Fruit fly (Drosophila melanogaster) whole organism, prepupa: ENCODE results near the gene CG12470.

Experiments
- Blimp-1 ChIP-seq: fragments of 200-800 bp; sonication (Bioruptor generic); optimal IDR thresholded peaks from 3 replicates; lab custom pipeline; 2017; ENCODE audit warnings: missing biosample characterization, missing genetic modification characterization, mild to moderate bottlenecking, moderate library complexity, missing genetic modification reagents
- CG10631 ChIP-seq: fragments of 200-800 bp; sonication (Bioruptor generic); optimal IDR thresholded peaks from 2 replicates; lab custom pipeline; 2016; ENCODE audit warnings: missing biosample characterization, missing genetic modification characterization
- CG10669 ChIP-seq: fragments of 200-800 bp; sonication (Bioruptor generic); optimal IDR thresholded peaks from 3 replicates; lab custom pipeline; 2018; ENCODE audit warnings: missing biosample characterization, mild to moderate bottlenecking, missing genetic modification characterization, moderate library complexity
- CG11294 ChIP-seq: fragments of 200-800 bp; sonication (Bioruptor generic); IDR thresholded peaks from 2 replicates; pipeline ENCODE4 v1.3.6; 2022; ENCODE audit warnings: missing biosample characterization, missing genetic modification characterization
- CG11762 ChIP-seq: fragments of 200-800 bp; sonication (Bioruptor generic); optimal IDR thresholded peaks from 3 replicates; lab custom pipeline; 2016; ENCODE audit warnings: missing biosample characterization, missing genetic modification characterization; ENCODE audit not compliant: insufficient read depth
- CG11902 ChIP-seq: fragments of 200-800 bp; sonication (Bioruptor generic); optimal IDR thresholded peaks from 3 replicates; lab custom pipeline; 2016; ENCODE audit warnings: missing biosample characterization, missing genetic modification characterization
- CG15336 ChIP-seq: fragments of 200-800 bp; sonication (Bioruptor generic); IDR thresholded peaks from 2 replicates; pipeline ENCODE4 v1.3.6; 2022; ENCODE audit warnings: missing biosample characterization, missing genetic modification characterization
- CG1621 ChIP-seq: fragments of 200-800 bp; sonication (Bioruptor generic); optimal IDR thresholded peaks from 3 replicates; lab custom pipeline; 2018; ENCODE audit warnings: missing biosample characterization, mild to moderate bottlenecking, missing genetic modification characterization
- CG16779 ChIP-seq: fragments of 200-800 bp; sonication (Bioruptor generic); optimal IDR thresholded peaks from 3 replicates; lab custom pipeline; 2017; ENCODE audit warnings: missing biosample characterization, mild to moderate bottlenecking, missing genetic modification characterization
- CG3032 ChIP-seq: fragments of 200-800 bp; optimal IDR thresholded peaks from 2 replicates; lab custom pipeline; 2019; ENCODE audit warnings: missing biosample characterization, mild to moderate bottlenecking, missing genetic modification characterization, moderate library complexity
- CG31627 ChIP-seq: fragments of 200-800 bp; sonication (Bioruptor generic); optimal IDR thresholded peaks from 3 replicates; lab custom pipeline; 2016; ENCODE audit warnings: missing biosample characterization, missing genetic modification characterization
- CG34406 ChIP-seq: fragments of 200-800 bp; sonication (Bioruptor generic); optimal IDR thresholded peaks from 3 replicates; lab custom pipeline; 2016; ENCODE audit warnings: missing biosample characterization, missing genetic modification characterization
- CG3919 ChIP-seq: fragments of 200-800 bp; sonication (Bioruptor generic); optimal IDR thresholded peaks from 3 replicates; lab custom pipeline; 2016; ENCODE audit warnings: missing biosample characterization, missing genetic modification characterization
- CG4318 ChIP-seq: fragments of 200-800 bp; sonication (Bioruptor generic); optimal IDR thresholded peaks from 3 replicates; lab custom pipeline; 2017; ENCODE audit warnings: missing biosample characterization, mild to moderate bottlenecking, missing genetic modification characterization
- CG6163 ChIP-seq: fragments of 200-800 bp; sonication (Bioruptor generic); IDR thresholded peaks from 3 replicates; pipeline ENCODE4 v1.3.6; 2022; ENCODE audit warnings: missing biosample characterization, missing genetic modification characterization
- CG6792 ChIP-seq: fragments of 200-800 bp; sonication (Bioruptor generic); optimal IDR thresholded peaks from 3 replicates; lab custom pipeline; 2016; ENCODE audit warnings: missing biosample characterization, missing genetic modification characterization
- CG7368 ChIP-seq: fragments of 200-800 bp; sonication (Bioruptor generic); optimal IDR thresholded peaks from 3 replicates; lab custom pipeline; 2016; ENCODE audit warnings: missing biosample characterization, missing genetic modification characterization
- CG8319 ChIP-seq: fragments of 200-800 bp; sonication (Bioruptor generic); optimal IDR thresholded peaks from 3 replicates; lab custom pipeline; 2016; ENCODE audit warnings: missing biosample characterization, missing genetic modification characterization
- CG9139 ChIP-seq: fragments of 200-800 bp; sonication (Bioruptor generic); optimal IDR thresholded peaks from 3 replicates; lab custom pipeline; 2017; ENCODE audit warnings: missing biosample characterization, mild to moderate bottlenecking, missing genetic modification characterization
- Eip75B ChIP-seq: fragments of 200-800 bp; sonication (Bioruptor generic); optimal IDR thresholded peaks from 3 replicates; lab custom pipeline; 2016; ENCODE audit warnings: missing biosample characterization, missing genetic modification characterization
- Ets21C ChIP-seq: fragments of 200-800 bp; sonication (Bioruptor generic); optimal IDR thresholded peaks from 3 replicates; lab custom pipeline; 2016; ENCODE audit warnings: missing biosample characterization, missing genetic modification characterization
- Ets96B ChIP-seq: fragments of 200-800 bp; optimal IDR thresholded peaks from 2 replicates; lab custom pipeline; 2019; ENCODE audit warnings: missing biosample characterization, mild to moderate bottlenecking, missing genetic modification characterization, moderate library complexity
- Gug ChIP-seq: fragments of 200-800 bp; sonication (Bioruptor generic); IDR thresholded peaks from 2 replicates; pipeline ENCODE4 v1.3.6; 2022; ENCODE audit warnings: missing biosample characterization, missing genetic modification characterization
- Hr38 ChIP-seq: sonication (Bioruptor generic); optimal IDR thresholded peaks from 2 replicates; lab custom pipeline; 2016; ENCODE audit warnings: missing biosample characterization, missing genetic modification characterization
- Hr39 ChIP-seq: fragments of 200-800 bp; sonication (Bioruptor generic); optimal IDR thresholded peaks from 2 replicates; lab custom pipeline; 2016; ENCODE audit warnings: missing biosample characterization, missing genetic modification characterization
- Hr4 ChIP-seq: fragments of 200-800 bp; sonication (Bioruptor generic); optimal IDR thresholded peaks from 3 replicates; lab custom pipeline; 2016; ENCODE audit warnings: missing biosample characterization, missing genetic modification characterization
- Lpt ChIP-seq: fragments of 200-800 bp; sonication (Bioruptor generic); optimal IDR thresholded peaks from 3 replicates; lab custom pipeline; 2016; ENCODE audit warnings: missing biosample characterization, missing genetic modification characterization
- Met ChIP-seq: fragments of 200-800 bp; sonication (Bioruptor generic); optimal IDR thresholded peaks from 3 replicates; lab custom pipeline; 2016; ENCODE audit warnings: missing biosample characterization, missing genetic modification characterization
- OdsH ChIP-seq: fragments of 200-800 bp; sonication (Bioruptor generic); optimal IDR thresholded peaks from 3 replicates; lab custom pipeline; 2016; ENCODE audit warnings: missing biosample characterization, missing genetic modification characterization
- Sox14 ChIP-seq: fragments of 200-800 bp; sonication (Bioruptor generic); optimal IDR thresholded peaks from 3 replicates; lab custom pipeline; 2016; ENCODE audit warnings: missing biosample characterization, missing genetic modification characterization
- Sox15 ChIP-seq: fragments of 200-800 bp; sonication (Bioruptor generic); optimal IDR thresholded peaks from 3 replicates; lab custom pipeline; 2016; ENCODE audit warnings: missing biosample characterization, missing genetic modification characterization
- achi ChIP-seq: fragments of 200-800 bp; sonication (Bioruptor generic); optimal IDR thresholded peaks from 3 replicates; lab custom pipeline; 2016; ENCODE audit warnings: missing biosample characterization, missing genetic modification characterization
- acj6 ChIP-seq: fragments of 200-800 bp; sonication (Bioruptor generic); optimal IDR thresholded peaks from 3 replicates; lab custom pipeline; 2016; ENCODE audit warnings: missing biosample characterization, missing genetic modification characterization
- cyc ChIP-seq: fragments of 200-800 bp; sonication (Bioruptor generic); optimal IDR thresholded peaks from 3 replicates; lab custom pipeline; 2016; ENCODE audit warnings: missing biosample characterization, missing genetic modification characterization
- dsx ChIP-seq: fragments of 200-800 bp; optimal IDR thresholded peaks from 3 replicates; lab custom pipeline; 2019; ENCODE audit warnings: missing biosample characterization, mild to moderate bottlenecking, missing genetic modification characterization, moderate library complexity; ENCODE audit not compliant: poor library complexity, severe bottlenecking
- eg ChIP-seq: fragments of 200-800 bp; sonication (Bioruptor generic); IDR thresholded peaks from 3 replicates; pipeline ENCODE4 v1.3.6; 2022; ENCODE audit warnings: missing biosample characterization, missing genetic modification characterization
- esn ChIP-seq: fragments of 200-800 bp; sonication (Bioruptor generic); optimal IDR thresholded peaks from 2 replicates; lab custom pipeline; 2016; ENCODE audit warnings: missing biosample characterization, mild to moderate bottlenecking, missing genetic modification characterization, moderate library complexity
- fd59A ChIP-seq: fragments of 200-800 bp; sonication (Bioruptor generic); optimal IDR thresholded peaks from 2 replicates; lab custom pipeline; 2017; ENCODE audit warnings: missing biosample characterization, mild to moderate bottlenecking, missing genetic modification characterization, missing genetic modification reagents
- fd85E ChIP-seq: fragments of 200-800 bp; sonication (Bioruptor generic); optimal IDR thresholded peaks from 3 replicates; lab custom pipeline; 2016; ENCODE audit warnings: missing biosample characterization, missing genetic modification characterization
- fkh ChIP-seq: fragments of 200-800 bp; sonication (Bioruptor generic); optimal IDR thresholded peaks from 3 replicates; lab custom pipeline; 2017; ENCODE audit warnings: missing biosample characterization, mild to moderate bottlenecking, missing genetic modification characterization, moderate library complexity
- net ChIP-seq: fragments of 200-800 bp; sonication (Bioruptor generic); optimal IDR thresholded peaks from 3 replicates; lab custom pipeline; 2016; ENCODE audit warnings: missing biosample characterization, missing genetic modification characterization
- salr ChIP-seq, 2 experiments: fragments of 200-800 bp; sonication (Bioruptor generic); optimal IDR thresholded peaks; 3 replicates each; lab custom pipeline; 2016 to 2018; ENCODE audit warnings: missing biosample characterization in 2 of 2, missing genetic modification characterization in 2 of 2, mild to moderate bottlenecking in 1 of 2
- spab ChIP-seq: fragments of 200-800 bp; sonication (Bioruptor generic); optimal IDR thresholded peaks from 2 replicates; lab custom pipeline; 2017; ENCODE audit warnings: missing biosample characterization, mild to moderate bottlenecking, missing genetic modification characterization, missing genetic modification reagents
- ss ChIP-seq, 2 experiments: fragments of 200-800 bp; sonication (Bioruptor generic); optimal IDR thresholded peaks; 2 replicates in 1 of 2; 3 replicates in 1 of 2; lab custom pipeline; 2017 to 2018; ENCODE audit warnings: mild to moderate bottlenecking in 2 of 2, missing biosample characterization in 2 of 2, missing genetic modification characterization in 2 of 2, moderate library complexity in 1 of 2
- topi ChIP-seq: fragments of 200-800 bp; sonication (Bioruptor generic); optimal IDR thresholded peaks from 3 replicates; lab custom pipeline; 2016; ENCODE audit warnings: missing biosample characterization, missing genetic modification characterization
- vri ChIP-seq: fragments of 200-800 bp; sonication (Bioruptor generic); optimal IDR thresholded peaks from 3 replicates; lab custom pipeline; 2016; ENCODE audit warnings: missing biosample characterization, mild to moderate bottlenecking, missing genetic modification characterization

Gene CG12470

DNA sequence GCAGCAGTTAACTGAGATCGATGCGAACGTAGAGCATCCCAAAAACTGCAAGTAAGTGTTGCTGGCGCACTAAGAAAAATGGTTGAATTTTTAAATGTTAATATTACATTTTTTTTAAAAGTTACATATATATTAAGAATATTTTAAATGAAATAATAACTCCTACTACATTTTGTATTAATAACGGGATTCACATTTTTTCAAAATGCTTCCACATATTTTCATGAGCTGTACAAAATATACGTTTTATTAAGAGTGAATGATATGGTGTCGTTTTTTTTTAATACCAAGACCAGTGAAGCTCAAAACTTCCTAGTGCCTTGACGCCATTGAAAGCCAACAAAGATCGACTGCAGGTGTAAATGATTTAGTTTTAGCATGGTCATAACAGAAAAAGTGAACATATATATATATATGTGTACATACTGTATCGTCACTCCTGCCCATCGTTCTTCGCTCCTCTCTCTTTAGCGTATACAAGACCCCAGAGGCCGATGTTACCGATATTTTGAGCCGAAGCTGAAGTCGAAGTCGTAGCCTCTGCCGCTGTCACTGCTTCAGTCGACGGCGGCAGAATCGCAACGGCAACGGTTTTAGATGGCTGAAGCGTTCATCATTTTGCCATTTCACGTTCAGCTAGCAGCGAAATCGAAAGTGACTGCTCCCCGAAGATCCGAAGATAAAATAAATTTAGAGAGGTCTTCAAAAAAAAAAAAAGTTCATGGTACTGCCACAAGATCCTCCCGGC is 35.1 kb downstream of the CG12470 start (continued):
- TF ChIP-seq Ets96B (tag; lab: Kevin White, UChicago) (peak; percentile 58), fkh (GFP tag; lab: Kevin White, UChicago) (no peak), achi (GFP tag; lab: Kevin White, UChicago) (peak; percentile 60), fd59A (GFP tag; lab: Kevin White, UChicago) (no peak), CG10669 (GFP tag; lab: Kevin White, UChicago) (peak; percentile 64), fd85E (GFP tag; lab: Kevin White, UChicago) (no peak), Eip75B (GFP tag; lab: Kevin White, UChicago) (no peak), CG3032 (tag; lab: Kevin White, UChicago) (peak; percentile 65), Hr39 (GFP tag; lab: Kevin White, UChicago) (no peak), CG10631 (GFP tag; lab: Kevin White, UChicago) (peak; percentile 73), vri (GFP tag; lab: Kevin White, UChicago) (peak; percentile 1), CG34406 (GFP tag; lab: Kevin White, UChicago) (peak; percentile 76), CG4318 (GFP tag; lab: Kevin White, UChicago) (no peak), CG6792 (GFP tag; lab: Kevin White, UChicago) (peak; percentile 63), cyc (GFP tag; lab: Kevin White, UChicago) (peak; percentile 17), Hr38 (GFP tag; lab: Kevin White, UChicago) (no peak)

- TF ChIP-seq CG15336 (GFP tag; lab: Robert Waterston, UW) (peak; percentile 95), fkh (GFP tag; lab: Kevin White, UChicago) (no peak), cyc (GFP tag; lab: Kevin White, UChicago) (peak; percentile 51), CG11762 (GFP tag; lab: Kevin White, UChicago) (peak; percentile 76), CG6792 (GFP tag; lab: Kevin White, UChicago) (peak; percentile 66), CG10669 (GFP tag; lab: Kevin White, UChicago) (peak; percentile 88), CG3919 (GFP tag; lab: Kevin White, UChicago) (peak; percentile 84), salr (GFP tag; optimal IDR thresholded peaks at IDR 0.05; lab: Kevin White, UChicago) (peak; percentile 71 to 74), ss (GFP tag; optimal IDR thresholded peaks at IDR 0.05; lab: Kevin White, UChicago) (peak; percentile 88 to 89), OdsH (GFP tag; lab: Kevin White, UChicago) (peak; percentile 81), spab (GFP tag; lab: Kevin White, UChicago) (peak; percentile 79), CG7368 (GFP tag; lab: Kevin White, UChicago) (peak; percentile 62), CG6163 (GFP tag; lab: Robert Waterston, UW) (peak; percentile 91), Blimp-1 (GFP tag; lab: Kevin White, UChicago) (no peak), achi (GFP tag; lab: Kevin White, UChicago) (peak; percentile 79), dsx (peak; percentile 76), Eip75B (GFP tag; lab: Kevin White, UChicago) (peak; percentile 80), esn (GFP tag; lab: Kevin White, UChicago) (peak; percentile 63), Hr4 (peak; percentile 85), Hr38 (GFP tag; lab: Kevin White, UChicago) (no peak), CG9139 (GFP tag; lab: Kevin White, UChicago) (peak; percentile 73), CG3032 (tag; lab: Kevin White, UChicago) (peak; percentile 83), net (GFP tag; lab: Kevin White, UChicago) (peak; percentile 81), CG16779 (tag; lab: Kevin White, UChicago) (peak; percentile 63), topi (peak; percentile 61), CG4318 (GFP tag; lab: Kevin White, UChicago) (peak; percentile 82), vri (GFP tag; lab: Kevin White, UChicago) (peak; percentile 30), CG11294 (GFP tag; lab: Robert Waterston, UW) (peak; percentile 65), CG31627 (GFP tag; lab: Kevin White, UChicago) (peak; percentile 26), fd59A (GFP tag; lab: Kevin White, UChicago) (peak; percentile 81), CG8319 (GFP tag; lab: Kevin White, UChicago) (no peak), Sox15 (peak; percentile 15), CG11902 (no peak), CG1621 (tag; lab: Kevin White, UChicago) (peak; percentile 81), Gug (GFP tag; lab: Robert Waterston, UW) (peak; percentile 87), Sox14 (peak; percentile 80), Lpt (GFP tag; lab: Kevin White, UChicago) (peak; percentile 86), Met (GFP tag; lab: Kevin White, UChicago) (peak; percentile 66), Ets21C (no peak), acj6 (GFP tag; lab: Kevin White, UChicago) (peak; percentile 77), eg (peak; percentile 93)
These were observed 37.8 kb downstream of the CG12470 start for dm6 chrX:345246-345645.
